Fruit fly (Drosophila melanogaster) whole organism, wandering third instar larva: ENCODE measurements around the gene CG5167.

Experiments used
- Hr78 ChIP-seq: fragments of >200 bp; optimal IDR thresholded peaks from 2 replicates; lab custom pipeline; 2017; ENCODE audit warnings: missing biosample characterization, missing genetic modification characterization
- jim ChIP-seq: fragments of 175-275, 200-325 bp; sonication (Bioruptor generic); optimal IDR thresholded peaks from 2 replicates; lab custom pipeline; 2016; ENCODE audit warnings: missing biosample characterization, mild to moderate bottlenecking, missing genetic modification characterization

- TF ChIP-seq Hr78 (GFP tag; lab: Kevin White, UChicago), result no peak
- TF ChIP-seq jim (GFP tag; lab: Kevin White, UChicago), result no peak
Observed at dm6 chr3R:12375258-12375783, 31.0 kb upstream of the CG5167 start, which contains the start of gene GstD5.
